Fruit fly (Drosophila melanogaster): ENCODE measurements around the gene CG32026.

dm6 chr3L:8842359-8842758 lies 6.1 kb downstream of the CG32026 start:
- no peak for TF ChIP-seq CTCF (optimal IDR thresholded peaks at IDR 0.05)
- TF ChIP-seq CG8478 (optimal IDR thresholded peaks at IDR 0.05) = no peak
